Worm (Caenorhabditis elegans) whole organism, early embryonic: ENCODE results near the gene C01B10.6.
A peak's percentile ranks its signal among the peaks of the same experiment; 100 is the strongest.

Experiments
- ama-1 ChIP-seq: fragments of 150-350 bp; optimal IDR thresholded peaks from 2 replicates; lab custom pipeline; 2014
- ceh-36 ChIP-seq: sonication (generic microtip); optimal IDR thresholded peaks from 2 replicates; lab custom pipeline; 2016; ENCODE audit warnings: missing genetic modification characterization, inconsistent platforms, missing compliant biosample characterization
- hmg-4 ChIP-seq: fragments of 200-800 bp; sonication (Bioruptor generic); optimal IDR thresholded peaks from 2 replicates; lab custom pipeline; 2018; ENCODE audit warnings: mild to moderate bottlenecking, missing genetic modification characterization, missing compliant biosample characterization

ce11 chrIV:6645867-6646655, 6.1 kb downstream of the C01B10.6 start, which contains the start of gene hil-7:
- TF ChIP-seq hmg-4 (GFP tag; lab: Kevin White, UChicago) (peak; percentile 63), ama-1 (lab: Kevin White, UChicago) (peak; percentile 90), ceh-36 (tag; lab: Kevin White, UChicago) (no peak)
